Fruit fly (Drosophila melanogaster) whole organism, embryonic: ENCODE data around the gene CG4020.
A peak's percentile ranks its signal among the peaks of the same experiment; 100 is the strongest.

Experiments used
- CG11085 ChIP-seq: fragments of 200-800 bp; sonication (Bioruptor generic); IDR thresholded peaks from 2 replicates; pipeline ENCODE4 v1.3.6; 2022; ENCODE audit warnings: missing biosample characterization, missing genetic modification characterization
- CG13287 ChIP-seq: fragments of 200-800 bp; sonication (Bioruptor generic); IDR thresholded peaks from 2 replicates; pipeline ENCODE4 v1.3.6; 2022; ENCODE audit warnings: missing biosample characterization, missing genetic modification characterization; ENCODE audit not compliant: partially characterized antibody
- CG15011 ChIP-seq: fragments of 200-800 bp; sonication (Bioruptor generic); optimal IDR thresholded peaks from 3 replicates; lab custom pipeline; 2018; ENCODE audit warnings: missing biosample characterization, mild to moderate bottlenecking, missing genetic modification characterization
- CG16815 ChIP-seq: fragments of 200-800 bp; sonication (Bioruptor generic); optimal IDR thresholded peaks from 3 replicates; lab custom pipeline; 2017; ENCODE audit warnings: missing biosample characterization, mild to moderate bottlenecking, missing genetic modification characterization
- CG16863 ChIP-seq: fragments of 200-800 bp; sonication (Bioruptor generic); optimal IDR thresholded peaks from 3 replicates; lab custom pipeline; 2016; ENCODE audit warnings: missing biosample characterization, missing genetic modification characterization
- CG17328 ChIP-seq: fragments of 200-800 bp; sonication (Bioruptor generic); IDR thresholded peaks from 2 replicates; pipeline ENCODE4 v1.3.6; 2022; ENCODE audit warnings: missing biosample characterization, missing genetic modification characterization
- CG1792 ChIP-seq: fragments of 200-800 bp; sonication (Bioruptor generic); optimal IDR thresholded peaks from 2 replicates; lab custom pipeline; 2016; ENCODE audit warnings: missing biosample characterization, missing genetic modification characterization
- CG2120 ChIP-seq: fragments of 200-800 bp; sonication (Bioruptor generic); optimal IDR thresholded peaks from 3 replicates; lab custom pipeline; 2016; ENCODE audit warnings: missing biosample characterization, missing genetic modification characterization
- CG32532 ChIP-seq: fragments of 200-800 bp; sonication (Bioruptor generic); IDR thresholded peaks from 2 replicates; pipeline ENCODE4 v1.3.6; 2022; ENCODE audit warnings: missing biosample characterization, missing genetic modification characterization
- CG32767 ChIP-seq: fragments of 200-800 bp; sonication (Bioruptor generic); IDR thresholded peaks from 2 replicates; pipeline ENCODE4 v1.3.6; 2022; ENCODE audit warnings: missing biosample characterization, missing genetic modification characterization
- CG4854 ChIP-seq: fragments of 200-800 bp; sonication (Bioruptor generic); optimal IDR thresholded peaks from 2 replicates; lab custom pipeline; 2016; ENCODE audit warnings: missing biosample characterization, missing genetic modification characterization, inconsistent platforms
- CG5245 ChIP-seq: fragments of 200-800 bp; sonication (Bioruptor generic); optimal IDR thresholded peaks from 3 replicates; lab custom pipeline; 2016; ENCODE audit warnings: missing biosample characterization, missing genetic modification characterization
- CG8089 ChIP-seq: fragments of 200-800 bp; sonication (Bioruptor generic); optimal IDR thresholded peaks from 3 replicates; lab custom pipeline; 2016; ENCODE audit warnings: missing biosample characterization, missing genetic modification characterization
- D19A ChIP-seq: fragments of 200-800 bp; optimal IDR thresholded peaks from 3 replicates; lab custom pipeline; 2019; ENCODE audit warnings: missing biosample characterization, mild to moderate bottlenecking, missing genetic modification characterization, moderate library complexity
- Dref ChIP-seq: fragments of 200-800 bp; sonication (Bioruptor generic); IDR thresholded peaks from 2 replicates; pipeline ENCODE4 v1.3.6; 2022; ENCODE audit warnings: missing biosample characterization, missing genetic modification characterization
- E2f2 ChIP-seq: fragments of 200-800 bp; sonication (Bioruptor generic); IDR thresholded peaks from 2 replicates; pipeline ENCODE4 v1.3.6; 2022; ENCODE audit warnings: missing biosample characterization, missing genetic modification characterization
- GATAe ChIP-seq: fragments of 200-800 bp; sonication (Bioruptor generic); conservative IDR thresholded peaks from 2 replicates; pipeline ENCODE4 v1.3.6; 2022; ENCODE audit warnings: missing biosample characterization, missing genetic modification characterization
- NC2β ChIP-seq: fragments of 200-800 bp; sonication (Bioruptor generic); optimal IDR thresholded peaks from 2 replicates; lab custom pipeline; 2016; ENCODE audit warnings: missing biosample characterization, missing genetic modification characterization
- Rx ChIP-seq: fragments of 200-800 bp; sonication (Bioruptor generic); IDR thresholded peaks from 2 replicates; pipeline ENCODE4 v1.3.6; 2022; ENCODE audit warnings: missing biosample characterization, missing genetic modification characterization
- Sry-δ ChIP-seq: fragments of 200-800 bp; sonication (Bioruptor generic); optimal IDR thresholded peaks from 2 replicates; lab custom pipeline; 2016; ENCODE audit warnings: missing biosample characterization, missing genetic modification characterization
- Stat92E ChIP-seq, 3 experiments: fragments of >200 bp in 2 of 3; fragments of 200-800 bp in 1 of 3; sonication (Bioruptor generic) in 1 of 3; optimal IDR thresholded peaks; 2 replicates each; lab custom pipeline; 2017 to 2019; ENCODE audit warnings: missing biosample characterization in 3 of 3, missing genetic modification characterization in 3 of 3, mild to moderate bottlenecking in 1 of 3, moderate library complexity in 1 of 3
- Usf ChIP-seq: fragments of 200-800 bp; sonication (Bioruptor generic); optimal IDR thresholded peaks from 2 replicates; lab custom pipeline; 2017; ENCODE audit warnings: missing genotype, missing biosample characterization, missing genetic modification characterization
- Vsx1 ChIP-seq: fragments of 200-800 bp; sonication (Bioruptor generic); optimal IDR thresholded peaks from 2 replicates; lab custom pipeline; 2017; ENCODE audit warnings: missing biosample characterization, mild to moderate bottlenecking, missing genetic modification characterization, missing genetic modification reagents
- amos ChIP-seq: fragments of 200-800 bp; sonication (Bioruptor generic); IDR thresholded peaks from 2 replicates; pipeline ENCODE4 v1.3.6; 2022; ENCODE audit warnings: missing biosample characterization, missing genetic modification characterization; ENCODE audit not compliant: partially characterized antibody
- ase ChIP-seq: fragments of 200-800 bp; sonication (Bioruptor generic); IDR thresholded peaks from 3 replicates; pipeline ENCODE4 v1.3.6; 2022; ENCODE audit warnings: missing biosample characterization, missing genetic modification characterization
- chinmo ChIP-seq: fragments of 200-800 bp; sonication (Bioruptor generic); IDR thresholded peaks from 4 replicates; pipeline ENCODE4 v1.3.6; 2022; ENCODE audit warnings: missing biosample characterization, missing genetic modification characterization; ENCODE audit not compliant: partially characterized antibody
- chm ChIP-seq: fragments of 200-800 bp; sonication (Bioruptor generic); IDR thresholded peaks from 2 replicates; pipeline ENCODE4 v1.3.6; 2022; ENCODE audit warnings: missing biosample characterization, missing genetic modification characterization
- ci ChIP-seq: fragments of 200-800 bp; sonication (Bioruptor generic); IDR thresholded peaks from 3 replicates; pipeline ENCODE4 v1.3.6; 2022; ENCODE audit warnings: missing biosample characterization, missing genetic modification characterization
- crc ChIP-seq: fragments of 200-800 bp; sonication (Bioruptor generic); optimal IDR thresholded peaks from 2 replicates; lab custom pipeline; 2016; ENCODE audit warnings: missing biosample characterization, missing genetic modification characterization
- crol ChIP-seq: fragments of 200-800 bp; sonication (Bioruptor generic); IDR thresholded peaks from 2 replicates; pipeline ENCODE4 v1.3.6; 2022; ENCODE audit warnings: missing biosample characterization, missing genetic modification characterization
- gsb-n ChIP-seq: fragments of 200-800 bp; sonication (Bioruptor generic); optimal IDR thresholded peaks from 3 replicates; lab custom pipeline; 2018; ENCODE audit warnings: missing biosample characterization, mild to moderate bottlenecking, missing genetic modification characterization
- gt ChIP-seq: fragments of 200-800 bp; sonication (Bioruptor generic); IDR thresholded peaks from 2 replicates; pipeline ENCODE4 v1.3.6; 2022; ENCODE audit warnings: missing biosample characterization, missing genetic modification characterization
- nerfin-2 ChIP-seq: fragments of 200-800 bp; sonication (Bioruptor generic); IDR thresholded peaks from 2 replicates; pipeline ENCODE4 v1.3.6; 2022; ENCODE audit warnings: missing biosample characterization, missing genetic modification characterization; ENCODE audit not compliant: partially characterized antibody
- odd ChIP-seq: fragments of 200-800 bp; sonication (Bioruptor generic); optimal IDR thresholded peaks from 2 replicates; lab custom pipeline; 2017; ENCODE audit warnings: missing biosample characterization, mild to moderate bottlenecking, missing genetic modification characterization
- pan ChIP-seq, 4 experiments: fragments of >200 bp in 3 of 4; fragments of 200-800 bp in 1 of 4; sonication (Bioruptor generic) in 1 of 4; optimal IDR thresholded peaks in 3 of 4; IDR thresholded peaks in 1 of 4; 2 replicates each; pipeline versions ENCODE4 v1.3.6 to Lab custom; 2017 to 2022; ENCODE audit warnings: missing biosample characterization in 2 of 4, missing genetic modification characterization in 2 of 4, mixed read lengths in 1 of 4
- pb ChIP-seq: fragments of 200-800 bp; sonication (Bioruptor generic); optimal IDR thresholded peaks from 3 replicates; lab custom pipeline; 2016; ENCODE audit warnings: missing biosample characterization, missing genetic modification characterization
- pita ChIP-seq: fragments of 200-800 bp; sonication (Bioruptor generic); optimal IDR thresholded peaks from 2 replicates; lab custom pipeline; 2017; ENCODE audit warnings: missing biosample characterization, mild to moderate bottlenecking, missing genetic modification characterization
- psq ChIP-seq: fragments of 200-800 bp; sonication (Bioruptor generic); optimal IDR thresholded peaks from 2 replicates; lab custom pipeline; 2017; ENCODE audit warnings: missing biosample characterization, missing genetic modification characterization
- pzg ChIP-seq: fragments of 200-800 bp; sonication (Bioruptor generic); optimal IDR thresholded peaks from 3 replicates; lab custom pipeline; 2018; ENCODE audit warnings: missing biosample characterization, mild to moderate bottlenecking, missing genetic modification characterization, moderate library complexity
- salm ChIP-seq: fragments of 200-800 bp; sonication (Bioruptor generic); optimal IDR thresholded peaks from 2 replicates; lab custom pipeline; 2018; ENCODE audit warnings: missing biosample characterization, mild to moderate bottlenecking, missing genetic modification characterization
- sim ChIP-seq: fragments of 200-800 bp; sonication (Bioruptor generic); IDR thresholded peaks from 2 replicates; pipeline ENCODE4 v1.3.6; 2022; ENCODE audit warnings: missing biosample characterization, missing genetic modification characterization
- sr ChIP-seq: fragments of 200-800 bp; sonication (Bioruptor generic); IDR thresholded peaks from 3 replicates; pipeline ENCODE4 v1.3.6; 2022; ENCODE audit warnings: missing biosample characterization, missing genetic modification characterization
- sug ChIP-seq: fragments of 200-800 bp; optimal IDR thresholded peaks from 2 replicates; lab custom pipeline; 2019; ENCODE audit warnings: missing biosample characterization, mild to moderate bottlenecking, missing genetic modification characterization, moderate library complexity
- tgo ChIP-seq: fragments of 200-800 bp; sonication (Bioruptor generic); IDR thresholded peaks from 3 replicates; pipeline ENCODE4 v1.3.6; 2022; ENCODE audit warnings: missing biosample characterization, missing genetic modification characterization
- tio ChIP-seq: fragments of 200-800 bp; sonication (Bioruptor generic); optimal IDR thresholded peaks from 2 replicates; lab custom pipeline; 2017; ENCODE audit warnings: missing biosample characterization, missing genetic modification characterization, inconsistent platforms
- vnd ChIP-seq: fragments of 200-800 bp; sonication (Bioruptor generic); IDR thresholded peaks from 3 replicates; pipeline ENCODE4 v1.3.6; 2022; ENCODE audit warnings: missing biosample characterization, missing genetic modification characterization; ENCODE audit not compliant: partially characterized antibody
- vvl ChIP-seq: fragments of 200-800 bp; sonication (Bioruptor generic); IDR thresholded peaks from 2 replicates; pipeline ENCODE4 v1.3.6; 2022; ENCODE audit warnings: missing biosample characterization, missing genetic modification characterization
- wor ChIP-seq: fragments of 200-800 bp; sonication (Bioruptor generic); IDR thresholded peaks from 2 replicates; pipeline ENCODE4 v1.3.6; 2022; ENCODE audit warnings: missing biosample characterization, missing genetic modification characterization
- zfh1 ChIP-seq: fragments of 200-800 bp; sonication (Bioruptor generic); IDR thresholded peaks from 3 replicates; pipeline ENCODE4 v1.3.6; 2022; ENCODE audit warnings: missing biosample characterization, missing genetic modification characterization

Gene CG4020

DNA sequence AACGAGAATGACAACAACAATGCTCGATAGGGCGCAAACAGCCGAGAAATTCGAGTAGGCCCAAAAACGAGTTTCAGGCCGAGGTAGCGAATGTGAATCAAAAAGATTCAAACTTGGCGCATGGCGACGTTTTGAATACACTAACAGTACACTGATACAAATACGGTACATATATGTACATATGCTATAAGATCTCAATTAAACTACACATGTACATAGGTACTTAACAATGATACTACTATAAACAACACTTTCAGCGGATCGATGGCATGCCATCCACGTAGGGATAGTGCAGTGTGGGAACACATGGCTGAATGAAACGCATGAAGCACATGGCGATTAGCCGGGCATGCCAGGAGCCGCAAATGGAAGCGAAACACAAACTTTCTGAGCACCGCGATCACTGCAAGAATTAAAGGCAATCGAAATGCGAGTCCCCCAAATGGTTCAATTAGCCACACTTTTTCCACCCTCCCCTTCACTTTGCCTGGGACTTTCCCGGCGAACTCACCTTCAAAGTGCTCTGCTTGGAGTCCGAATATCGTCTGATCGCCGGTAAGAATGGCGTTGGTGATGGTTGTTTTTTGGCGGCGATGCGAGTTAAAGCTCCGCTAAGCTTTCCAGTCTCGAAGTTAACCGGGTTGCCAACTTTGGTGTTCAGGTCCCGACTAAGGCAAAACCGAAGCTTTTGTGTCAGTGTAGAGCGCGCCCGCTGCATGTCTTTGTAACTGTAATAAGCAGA is 10.4 kb downstream of the CG4020 start (continued):
- no peak for TF ChIP-seq Usf
- no peak for TF ChIP-seq salm (tag; lab: Kevin White, UChicago)
- TF ChIP-seq tio, result no peak
- TF ChIP-seq psq (GFP tag; lab: Kevin White, UChicago), result no peak
- peak; percentile 7 for TF ChIP-seq CG8089
- no peak for TF ChIP-seq E2f2
- no peak for TF ChIP-seq gt
- 0 out of 2 replicates have a peak, but pooled peaks have one; percentile 32 for TF ChIP-seq Dref (GFP tag; lab: Robert Waterston, UW)
- no peak for TF ChIP-seq wor
- peak; percentile 69 for TF ChIP-seq crol
- no peak for TF ChIP-seq chm
- TF ChIP-seq chinmo (GFP tag; lab: Robert Waterston, UW), result 0 out of 4 replicates have a peak, but pooled peaks have one; percentile 18
- TF ChIP-seq pita, result peak; percentile 33
- no peak for TF ChIP-seq crc (GFP tag; lab: Kevin White, UChicago)
- TF ChIP-seq CG13287 (GFP tag; lab: Robert Waterston, UW), result peak; percentile 41
- no peak for TF ChIP-seq Stat92E (GFP tag; optimal IDR thresholded peaks at IDR 0.05; lab: Kevin White, UChicago)
- TF ChIP-seq CG15011 (GFP tag; lab: Kevin White, UChicago), result no peak
- TF ChIP-seq pb, result no peak
- TF ChIP-seq vvl (GFP tag; lab: Robert Waterston, UW), result no peak
- TF ChIP-seq vnd, result peak; percentile 16; the same call in 1 of the 3 replicates
- no peak for TF ChIP-seq GATAe
- TF ChIP-seq CG16815 (GFP tag; lab: Kevin White, UChicago), result no peak
- 0 out of 2 replicates have a peak, but pooled peaks have one; percentile 15 for TF ChIP-seq CG32767
- peak; percentile 63; the same call in 1 of the 2 replicates for TF ChIP-seq amos (GFP tag; lab: Robert Waterston, UW)
- no peak for TF ChIP-seq CG32532 (GFP tag; lab: Robert Waterston, UW)
- peak; percentile 72 for TF ChIP-seq Vsx1 (GFP tag; lab: Kevin White, UChicago)
- TF ChIP-seq D19A (tag; lab: Kevin White, UChicago), result peak; percentile 71
- TF ChIP-seq tgo (GFP tag; lab: Robert Waterston, UW), result no peak
- TF ChIP-seq Sry-δ (GFP tag; lab: Kevin White, UChicago), result peak; percentile 74
- TF ChIP-seq sim (GFP tag; lab: Robert Waterston, UW), result no peak
- peak; percentile 29 for TF ChIP-seq pzg
- TF ChIP-seq pan (optimal IDR thresholded peaks at IDR 0.05; lab: Kevin White, UChicago), result no peak
- no peak for TF ChIP-seq pan (GFP tag; optimal IDR thresholded peaks at IDR 0.05 in 1 of 2, IDR thresholded peaks at IDR 0.05 in 1 of 2)
- no peak for TF ChIP-seq NC2β (GFP tag; lab: Kevin White, UChicago)
- TF ChIP-seq CG17328, result no peak
- TF ChIP-seq CG5245 (GFP tag; lab: Kevin White, UChicago), result no peak
- TF ChIP-seq Rx (GFP tag; lab: Robert Waterston, UW), result no peak
- no peak for TF ChIP-seq ci
- no peak for TF ChIP-seq sug (tag; lab: Kevin White, UChicago)
- 0 out of 3 replicates have a peak, but pooled peaks have one; percentile 17 for TF ChIP-seq zfh1 (GFP tag; lab: Robert Waterston, UW)
- TF ChIP-seq gsb-n, result no peak
- TF ChIP-seq CG11085 (GFP tag; lab: Robert Waterston, UW), result no peak
- no peak for TF ChIP-seq CG16863 (GFP tag; lab: Kevin White, UChicago)
- TF ChIP-seq CG2120 (GFP tag; lab: Kevin White, UChicago), result no peak
- no peak for TF ChIP-seq CG4854 (GFP tag; lab: Kevin White, UChicago)
- no peak for TF ChIP-seq sr (GFP tag; lab: Robert Waterston, UW)
- TF ChIP-seq odd, result no peak
- 0 out of 2 replicates have a peak, but pooled peaks have one; percentile 24 for TF ChIP-seq nerfin-2 (GFP tag; lab: Robert Waterston, UW)
- TF ChIP-seq ase (GFP tag; lab: Robert Waterston, UW), result no peak
- TF ChIP-seq CG1792 (GFP tag; lab: Kevin White, UChicago), result no peak
